Worm (Caenorhabditis elegans) whole organism, L1 larva: ENCODE measurements around the gene sri-70.

Experiments used
- aly-2 ChIP-seq: fragments of 150-350 bp; optimal IDR thresholded peaks from 2 replicates; lab custom pipeline; 2014; ENCODE audit warnings: missing biosample characterization, missing genetic modification characterization
- efl-1 ChIP-seq, 4 experiments: fragments of 150-350 bp; optimal IDR thresholded peaks in 3 of 4; peaks in 1 of 4; 1 replicate in 1 of 4; 2 replicates in 3 of 4; lab custom pipeline; 2014; ENCODE audit warnings: missing biosample characterization in 2 of 4, missing genetic modification characterization in 2 of 4, missing genetic modification reagents in 2 of 4
- elt-2 ChIP-seq: sonication (generic microtip); optimal IDR thresholded peaks from 2 replicates; lab custom pipeline; 2016; ENCODE audit warnings: missing genetic modification characterization, mild to moderate bottlenecking, inconsistent platforms, missing compliant biosample characterization, missing genetic modification reagents
- elt-3 ChIP-seq, 6 experiments: fragments of 150-350 bp in 1 of 6; sonication (generic microtip); optimal IDR thresholded peaks; 2 replicates each; lab custom pipeline; 2017 to 2018; ENCODE audit warnings: missing biosample characterization in 6 of 6, missing genetic modification characterization in 6 of 6, inconsistent platforms in 1 of 6
- fkh-10 ChIP-seq: sonication (generic microtip); optimal IDR thresholded peaks from 2 replicates; lab custom pipeline; 2017; ENCODE audit warnings: missing biosample characterization, missing genetic modification reagents, missing genetic modification characterization
- hlh-4 ChIP-seq: sonication (generic microtip); optimal IDR thresholded peaks from 2 replicates; lab custom pipeline; 2016; ENCODE audit warnings: mild to moderate bottlenecking, missing genetic modification characterization, missing compliant biosample characterization
- lin-35 ChIP-seq, 2 experiments: fragments of 150-350 bp; optimal IDR thresholded peaks; 2 replicates each; lab custom pipeline; 2014; ENCODE audit warnings: missing biosample characterization in 2 of 2, missing genetic modification characterization in 2 of 2, missing genetic modification reagents in 2 of 2
- lsy-2 ChIP-seq, 2 experiments: fragments of 150-350 bp; optimal IDR thresholded peaks; 2 replicates each; lab custom pipeline; 2014; ENCODE audit warnings: missing biosample characterization in 2 of 2, missing genetic modification characterization in 2 of 2
- nhr-76 ChIP-seq: sonication (generic microtip); optimal IDR thresholded peaks from 2 replicates; lab custom pipeline; 2017; ENCODE audit warnings: missing biosample characterization, missing genetic modification characterization
- skn-1 ChIP-seq: fragments of 150-350 bp; optimal IDR thresholded peaks from 2 replicates; lab custom pipeline; 2014; ENCODE audit warnings: missing biosample characterization, missing genetic modification characterization
- tbx-2 ChIP-seq: sonication (generic microtip); optimal IDR thresholded peaks from 2 replicates; lab custom pipeline; 2016; ENCODE audit warnings: missing genetic modification characterization, missing compliant biosample characterization
- unc-130 ChIP-seq: fragments of 150-350 bp; optimal IDR thresholded peaks from 2 replicates; lab custom pipeline; 2017; ENCODE audit warnings: missing biosample characterization, missing genetic modification characterization, inconsistent platforms

DNA sequence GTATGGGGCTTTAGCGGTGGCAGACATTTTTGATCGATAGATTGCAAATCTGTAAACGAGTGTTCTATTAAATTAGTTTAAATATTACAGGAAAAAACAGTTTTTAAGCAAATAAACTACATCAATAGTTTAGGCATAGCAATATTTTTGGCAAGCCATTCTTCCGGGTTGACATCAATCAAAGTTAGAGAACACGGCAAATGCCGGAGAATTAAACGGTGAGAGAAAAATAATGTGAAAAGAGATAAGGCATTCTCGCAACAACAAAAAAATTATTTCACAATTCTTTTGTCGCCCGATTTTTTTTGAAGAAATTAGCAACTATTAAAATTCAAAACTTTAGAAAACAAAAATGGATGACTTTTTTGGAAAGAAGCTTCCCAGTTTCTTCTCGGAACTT, 42.0 kb downstream of the sri-70 start, which contains the start of the genes fbxa-188 and fbxa-189:
- TF ChIP-seq fkh-10 (GFP tag; lab: Kevin White, UChicago) (no peak), hlh-4 (tag; lab: Kevin White, UChicago) (no peak), lsy-2 (tag; optimal IDR thresholded peaks at IDR 0.05; lab: Kevin White, UChicago) (no peak), tbx-2 (tag; lab: Kevin White, UChicago) (no peak), unc-130 (tag; lab: Kevin White, UChicago) (no peak), nhr-76 (tag; lab: Kevin White, UChicago) (no peak), skn-1 (tag; lab: Kevin White, UChicago) (no peak), elt-3 (tag; optimal IDR thresholded peaks at IDR 0.05; lab: Kevin White, UChicago) (no peak), efl-1 (optimal IDR thresholded peaks at IDR 0.05; lab: Kevin White, UChicago) (no peak), efl-1 (GFP tag; optimal IDR thresholded peaks at IDR 0.05 in 1 of 2; lab: Kevin White, UChicago) (no peak), elt-2 (peak; percentile 31), lin-35 (GFP tag; optimal IDR thresholded peaks at IDR 0.05; lab: Kevin White, UChicago) (no peak), aly-2 (no peak)
